Worm (Caenorhabditis elegans) whole organism, midembryonic: Measurements from ENCODE around the gene Y8A9A.2.

ENCODE experiments used
- klf-2 ChIP-seq: fragments of 200-800 bp; sonication (Bioruptor generic); conservative IDR thresholded peaks from 2 replicates; pipeline ENCODE4 v1.3.6; 2022; ENCODE audit warnings: missing genetic modification reagents, missing genetic modification characterization, missing compliant biosample characterization
- med-1 ChIP-seq: sonication (generic microtip); optimal IDR thresholded peaks from 2 replicates; lab custom pipeline; 2017; ENCODE audit warnings: missing genetic modification characterization, mild to moderate bottlenecking, missing compliant biosample characterization, antibody characterized with exemption, missing genetic modification reagents; ENCODE audit not compliant: insufficient read depth
- ztf-23 ChIP-seq: fragments of 200-800 bp; sonication (Bioruptor generic); IDR thresholded peaks from 2 replicates; pipeline ENCODE4 v1.3.6; 2022; ENCODE audit warnings: missing genetic modification reagents, missing genetic modification characterization, missing compliant biosample characterization
- ztf-29 ChIP-seq: fragments of 200-800 bp; sonication (Bioruptor generic); IDR thresholded peaks from 2 replicates; pipeline ENCODE4 v1.3.6; 2022; ENCODE audit warnings: missing genetic modification reagents, missing genetic modification characterization, missing compliant biosample characterization

DNA sequence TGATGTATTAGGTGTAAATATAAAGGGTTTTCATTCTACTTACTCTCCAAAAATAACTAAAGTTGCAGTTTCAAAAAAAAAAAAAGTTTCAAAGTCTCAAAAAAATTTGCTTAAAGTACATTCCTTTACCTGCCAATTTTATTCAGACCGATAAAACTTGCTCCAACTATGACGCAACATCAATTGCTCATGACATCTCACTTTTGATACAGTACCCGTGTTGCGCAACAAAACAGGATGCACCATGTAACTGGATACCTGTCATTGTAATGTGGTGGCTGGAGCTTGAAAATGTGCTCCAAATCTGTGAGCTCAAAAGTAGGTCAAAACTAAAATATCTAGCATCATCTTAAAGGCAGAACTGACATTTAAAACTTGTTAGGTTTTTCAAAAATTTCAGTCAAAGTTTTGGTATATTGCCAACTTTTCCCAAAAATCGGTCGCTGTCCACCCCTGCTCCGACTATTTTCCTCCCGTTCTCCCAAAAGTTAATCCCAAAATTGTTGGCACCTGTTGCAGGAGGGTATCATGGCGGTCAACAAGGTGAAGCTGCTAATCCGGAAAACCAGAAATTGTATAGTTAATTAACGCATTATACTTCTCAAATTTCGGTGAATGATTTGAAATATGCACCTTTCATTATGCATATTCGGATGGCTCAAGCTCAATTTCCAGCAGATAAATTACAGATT is 13.0 kb upstream of the Y8A9A.2 start, which contains the start of gene T24E12.2:
- TF ChIP-seq klf-2 (GFP tag; lab: Robert Waterston, UW) (no peak), ztf-29 (GFP tag; lab: Robert Waterston, UW) (no peak), med-1 (GFP tag; lab: Kevin White, UChicago) (no peak), ztf-23 (GFP tag; lab: Robert Waterston, UW) (no peak)
